Worm (Caenorhabditis elegans): Measurements from ENCODE around the gene K10G4.5.

Gene K10G4.5

ce11 chrV:17307926-17308325 lies 6.7 kb upstream of the K10G4.5 start:
- TF ChIP-seq unc-120 (tag; optimal IDR thresholded peaks at IDR 0.05; ENCODE audit: poor library complexity, severe bottlenecking) (no peak), ces-1 (GFP tag; optimal IDR thresholded peaks at IDR 0.05) (no peak), mls-2 (tag; optimal IDR thresholded peaks at IDR 0.05) (no peak), mab-5 (tag; optimal IDR thresholded peaks at IDR 0.05) (no peak), pha-4 (tag; optimal IDR thresholded peaks at IDR 0.05) (no peak), flh-1 (GFP tag; optimal IDR thresholded peaks at IDR 0.05) (no peak), elt-3 (tag; optimal IDR thresholded peaks at IDR 0.05) (no peak), hlh-1 (tag; optimal IDR thresholded peaks at IDR 0.05) (no peak), nhr-237 (tag; optimal IDR thresholded peaks at IDR 0.05) (no peak), cnd-1 (tag; optimal IDR thresholded peaks at IDR 0.05) (no peak), mep-1 (tag; optimal IDR thresholded peaks at IDR 0.05) (no peak)

ce11 chrV:17303392-17303791 lies 2.1 kb upstream of the K10G4.5 start:
- TF ChIP-seq hlh-1 (tag; optimal IDR thresholded peaks at IDR 0.05): no peak
- TF ChIP-seq zip-8 (tag; optimal IDR thresholded peaks at IDR 0.05): no peak
- no peak for TF ChIP-seq nhr-28 (tag; optimal IDR thresholded peaks at IDR 0.05)
- no peak for TF ChIP-seq cnd-1 (tag; optimal IDR thresholded peaks at IDR 0.05)
- no peak for TF ChIP-seq sptf-1 (tag; optimal IDR thresholded peaks at IDR 0.05)
- TF ChIP-seq lin-13 (tag; optimal IDR thresholded peaks at IDR 0.05): no peak
- no peak for TF ChIP-seq blmp-1 (tag; optimal IDR thresholded peaks at IDR 0.05)
- no peak for TF ChIP-seq lin-32 (GFP tag; optimal IDR thresholded peaks at IDR 0.05)
- no peak for TF ChIP-seq mls-2 (tag; optimal IDR thresholded peaks at IDR 0.05)
- TF ChIP-seq drap-1 (GFP tag; optimal IDR thresholded peaks at IDR 0.05): no peak
- no peak for TF ChIP-seq pha-4 (tag; optimal IDR thresholded peaks at IDR 0.05)
- TF ChIP-seq lsy-2 (tag; optimal IDR thresholded peaks at IDR 0.05): no peak
- TF ChIP-seq tbx-8 (GFP tag; optimal IDR thresholded peaks at IDR 0.05): no peak
- no peak for TF ChIP-seq ceh-43 (GFP tag; optimal IDR thresholded peaks at IDR 0.05)

- TF ChIP-seq blmp-1 (tag; optimal IDR thresholded peaks at IDR 0.05) (no peak), nhr-2 (tag; optimal IDR thresholded peaks at IDR 0.05) (no peak), mep-1 (tag; optimal IDR thresholded peaks at IDR 0.05) (no peak), pha-4 (tag; optimal IDR thresholded peaks at IDR 0.05) (no peak), elt-3 (tag; optimal IDR thresholded peaks at IDR 0.05) (no peak), sptf-1 (tag; optimal IDR thresholded peaks at IDR 0.05) (no peak), ceh-43 (GFP tag; optimal IDR thresholded peaks at IDR 0.05) (no peak), ces-1 (GFP tag; optimal IDR thresholded peaks at IDR 0.05) (no peak)
These were observed 1.5 kb upstream of the K10G4.5 start, which contains the start of gene sri-70 for ce11 chrV:17302754-17303153. sri-70 (plus strand) TSS chrV:17303054.

ce11 chrV:17298657-17299056 lies 2.6 kb downstream of the K10G4.5 start:
- TF ChIP-seq ceh-43 (GFP tag; optimal IDR thresholded peaks at IDR 0.05) (no peak), mep-1 (tag; optimal IDR thresholded peaks at IDR 0.05) (no peak), unc-39 (tag; optimal IDR thresholded peaks at IDR 0.05) (no peak), mls-2 (tag; optimal IDR thresholded peaks at IDR 0.05) (no peak), hlh-1 (tag; optimal IDR thresholded peaks at IDR 0.05) (no peak), nhr-12 (tag; optimal IDR thresholded peaks at IDR 0.05) (no peak), nhr-76 (tag; optimal IDR thresholded peaks at IDR 0.05) (no peak), sptf-1 (tag; optimal IDR thresholded peaks at IDR 0.05) (no peak), lin-13 (tag; optimal IDR thresholded peaks at IDR 0.05) (no peak), sem-2 (GFP tag; optimal IDR thresholded peaks at IDR 0.05) (no peak), unc-120 (tag; optimal IDR thresholded peaks at IDR 0.05; ENCODE audit: poor library complexity, severe bottlenecking) (no peak), tbx-8 (GFP tag; optimal IDR thresholded peaks at IDR 0.05) (no peak), M03D4.4 (tag; optimal IDR thresholded peaks at IDR 0.05) (no peak), ztf-11 (tag; optimal IDR thresholded peaks at IDR 0.05) (no peak), unc-62 (GFP tag; optimal IDR thresholded peaks at IDR 0.05) (no peak), blmp-1 (tag; optimal IDR thresholded peaks at IDR 0.05) (no peak), ceh-83 (GFP tag; optimal IDR thresholded peaks at IDR 0.05) (no peak), pha-4 (tag; optimal IDR thresholded peaks at IDR 0.05) (no peak), drap-1 (GFP tag; optimal IDR thresholded peaks at IDR 0.05) (no peak)

ce11 chrV:17296443-17296842 lies 4.8 kb downstream of the K10G4.5 start:
- TF ChIP-seq mls-2 (tag; optimal IDR thresholded peaks at IDR 0.05): no peak
- TF ChIP-seq ztf-11 (tag; optimal IDR thresholded peaks at IDR 0.05): no peak
- TF ChIP-seq M03D4.4 (tag; optimal IDR thresholded peaks at IDR 0.05): no peak
- TF ChIP-seq unc-62 (GFP tag; optimal IDR thresholded peaks at IDR 0.05): no peak
- TF ChIP-seq tbx-8 (GFP tag; optimal IDR thresholded peaks at IDR 0.05): no peak
- TF ChIP-seq drap-1 (GFP tag; optimal IDR thresholded peaks at IDR 0.05): no peak
- no peak for TF ChIP-seq lsy-2 (tag; optimal IDR thresholded peaks at IDR 0.05)
- no peak for TF ChIP-seq flh-1 (GFP tag; optimal IDR thresholded peaks at IDR 0.05)
- no peak for TF ChIP-seq sem-2 (GFP tag; optimal IDR thresholded peaks at IDR 0.05)
- no peak for TF ChIP-seq sptf-1 (tag; optimal IDR thresholded peaks at IDR 0.05)
- TF ChIP-seq nhr-237 (tag; optimal IDR thresholded peaks at IDR 0.05): no peak
- TF ChIP-seq unc-39 (tag; optimal IDR thresholded peaks at IDR 0.05): no peak
- no peak for TF ChIP-seq mab-5 (tag; optimal IDR thresholded peaks at IDR 0.05)
